Fruit fly (Drosophila melanogaster) whole organism, embryonic: ENCODE measurements around the gene PGRP-LF.
A peak's percentile ranks its signal among the peaks of the same experiment; 100 is the strongest.

ENCODE experiments used
- B-H2 ChIP-seq: fragments of 200-800 bp; sonication (Bioruptor generic); optimal IDR thresholded peaks from 2 replicates; lab custom pipeline; 2018; ENCODE audit warnings: missing biosample characterization, mild to moderate bottlenecking, missing genetic modification characterization
- CG10147 ChIP-seq: fragments of 200-800 bp; sonication (Bioruptor generic); optimal IDR thresholded peaks from 2 replicates; lab custom pipeline; 2019; ENCODE audit warnings: missing biosample characterization, mild to moderate bottlenecking, missing genetic modification characterization, moderate library complexity
- CG10321 ChIP-seq: fragments of 200-800 bp; sonication (Bioruptor generic); IDR thresholded peaks from 2 replicates; pipeline ENCODE4 v1.3.6; 2022; ENCODE audit warnings: missing biosample characterization, missing genetic modification characterization
- CG1233 ChIP-seq: fragments of 200-800 bp; sonication (Bioruptor generic); optimal IDR thresholded peaks from 4 replicates; lab custom pipeline; 2018; ENCODE audit warnings: missing biosample characterization, mild to moderate bottlenecking, missing genetic modification characterization
- CG15601 ChIP-seq: fragments of 200-800 bp; sonication (Bioruptor generic); optimal IDR thresholded peaks from 3 replicates; lab custom pipeline; 2019; ENCODE audit warnings: missing biosample characterization, mild to moderate bottlenecking, missing genetic modification characterization, moderate library complexity
- CG1647 ChIP-seq: fragments of 200-800 bp; sonication (Bioruptor generic); optimal IDR thresholded peaks from 3 replicates; lab custom pipeline; 2016; ENCODE audit warnings: missing biosample characterization, missing genetic modification characterization
- CG3281 ChIP-seq: fragments of 200-800 bp; sonication (Bioruptor generic); optimal IDR thresholded peaks from 3 replicates; lab custom pipeline; 2017; ENCODE audit warnings: missing biosample characterization, mild to moderate bottlenecking, missing genetic modification characterization
- CG4282 ChIP-seq: fragments of 200-800 bp; sonication (Bioruptor generic); optimal IDR thresholded peaks from 2 replicates; lab custom pipeline; 2016; ENCODE audit warnings: missing biosample characterization, missing genetic modification characterization
- CG6175 ChIP-seq: fragments of 200-800 bp; sonication (Bioruptor generic); IDR thresholded peaks from 3 replicates; pipeline ENCODE4 v1.3.6; 2022; ENCODE audit warnings: missing biosample characterization, missing genetic modification characterization
- CG6854 ChIP-seq: fragments of 200-800 bp; sonication (Bioruptor generic); optimal IDR thresholded peaks from 3 replicates; lab custom pipeline; 2017; ENCODE audit warnings: missing biosample characterization, mild to moderate bottlenecking, missing genetic modification characterization
- CG7963 ChIP-seq: fragments of 200-800 bp; sonication (Bioruptor generic); IDR thresholded peaks from 3 replicates; pipeline ENCODE4 v1.3.6; 2022; ENCODE audit warnings: missing biosample characterization, missing genetic modification characterization; ENCODE audit not compliant: partially characterized antibody
- CG8281 ChIP-seq: fragments of 200-800 bp; sonication (Bioruptor generic); optimal IDR thresholded peaks from 2 replicates; lab custom pipeline; 2018; ENCODE audit warnings: missing biosample characterization, mild to moderate bottlenecking, missing genetic modification characterization, moderate library complexity
- CG8944 ChIP-seq: fragments of 200-800 bp; sonication (Bioruptor generic); optimal IDR thresholded peaks from 3 replicates; lab custom pipeline; 2016; ENCODE audit warnings: missing biosample characterization, missing genetic modification characterization
- CG9876 ChIP-seq: fragments of 200-800 bp; sonication (Bioruptor generic); optimal IDR thresholded peaks from 2 replicates; lab custom pipeline; 2016; ENCODE audit warnings: missing biosample characterization, missing genetic modification characterization
- D ChIP-seq, 2 experiments: fragments of 200-800 bp in 1 of 2; fragments of >200 bp in 1 of 2; sonication (Bioruptor generic) in 1 of 2; optimal IDR thresholded peaks; 2 replicates in 1 of 2; 3 replicates in 1 of 2; lab custom pipeline; 2017; ENCODE audit warnings: mild to moderate bottlenecking in 1 of 2, missing biosample characterization in 1 of 2, missing genetic modification characterization in 1 of 2, missing genetic modification reagents in 1 of 2
- D19B ChIP-seq: fragments of 200-800 bp; sonication (Bioruptor generic); optimal IDR thresholded peaks from 2 replicates; lab custom pipeline; 2017; ENCODE audit warnings: missing biosample characterization, mild to moderate bottlenecking, missing genetic modification characterization
- Dfd ChIP-seq, 2 experiments: fragments of >200 bp; optimal IDR thresholded peaks; 2 replicates each; lab custom pipeline; 2017; ENCODE audit warnings: missing biosample characterization in 2 of 2, missing genetic modification characterization in 2 of 2
- Ets97D ChIP-seq: fragments of 200-800 bp; sonication (Bioruptor generic); optimal IDR thresholded peaks from 3 replicates; lab custom pipeline; 2016; ENCODE audit warnings: missing biosample characterization, missing genetic modification characterization
- HHEX ChIP-seq: fragments of 200-800 bp; sonication (Bioruptor generic); optimal IDR thresholded peaks from 3 replicates; lab custom pipeline; 2017; ENCODE audit warnings: missing biosample characterization, mild to moderate bottlenecking, missing genetic modification characterization, missing genetic modification reagents
- Hand ChIP-seq: fragments of 200-800 bp; sonication (Bioruptor generic); optimal IDR thresholded peaks from 2 replicates; lab custom pipeline; 2017; ENCODE audit warnings: mild to moderate bottlenecking, missing biosample characterization, missing genetic modification reagents, missing genetic modification characterization
- Hr3 ChIP-seq: fragments of 200-800 bp; sonication (Bioruptor generic); optimal IDR thresholded peaks from 3 replicates; lab custom pipeline; 2016; ENCODE audit warnings: missing biosample characterization, missing genetic modification characterization
- Mad ChIP-seq: fragments of 200-800 bp; sonication (Bioruptor generic); optimal IDR thresholded peaks from 2 replicates; lab custom pipeline; 2016; ENCODE audit warnings: missing biosample characterization, missing genetic modification characterization
- Max ChIP-seq: fragments of 200-800 bp; sonication (Bioruptor generic); optimal IDR thresholded peaks from 2 replicates; lab custom pipeline; 2016; ENCODE audit warnings: missing biosample characterization, mild to moderate bottlenecking, missing genetic modification characterization
- NK7.1 ChIP-seq: fragments of 200-800 bp; sonication (Bioruptor generic); optimal IDR thresholded peaks from 3 replicates; lab custom pipeline; 2016; ENCODE audit warnings: missing biosample characterization, missing genetic modification characterization
- Nf-YB ChIP-seq: fragments of 200-800 bp; sonication (Bioruptor generic); optimal IDR thresholded peaks from 3 replicates; lab custom pipeline; 2019; ENCODE audit warnings: missing biosample characterization, mild to moderate bottlenecking, missing genetic modification characterization, moderate library complexity
- Side ChIP-seq: fragments of 200-800 bp; sonication (Bioruptor generic); optimal IDR thresholded peaks from 2 replicates; lab custom pipeline; 2016; ENCODE audit warnings: missing biosample characterization, missing genetic modification characterization
- Stat92E ChIP-seq, 3 experiments: fragments of >200 bp in 2 of 3; fragments of 200-800 bp in 1 of 3; sonication (Bioruptor generic) in 1 of 3; optimal IDR thresholded peaks; 2 replicates each; lab custom pipeline; 2017 to 2019; ENCODE audit warnings: missing biosample characterization in 3 of 3, missing genetic modification characterization in 3 of 3, mild to moderate bottlenecking in 1 of 3, moderate library complexity in 1 of 3
- ara ChIP-seq: fragments of 200-800 bp; sonication (Bioruptor generic); IDR thresholded peaks from 2 replicates; pipeline ENCODE4 v1.3.6; 2022; ENCODE audit warnings: missing biosample characterization, missing genetic modification characterization
- bowl ChIP-seq: fragments of 200-800 bp; sonication (Bioruptor generic); IDR thresholded peaks from 2 replicates; pipeline ENCODE4 v1.3.6; 2022; ENCODE audit warnings: missing biosample characterization, missing genetic modification characterization
- chif ChIP-seq, 2 experiments: fragments of 200-800 bp; sonication (Bioruptor generic); optimal IDR thresholded peaks; 3 replicates each; lab custom pipeline; 2016; ENCODE audit warnings: missing biosample characterization in 2 of 2, missing genetic modification characterization in 2 of 2
- chinmo ChIP-seq: fragments of 200-800 bp; sonication (Bioruptor generic); IDR thresholded peaks from 4 replicates; pipeline ENCODE4 v1.3.6; 2022; ENCODE audit warnings: missing biosample characterization, missing genetic modification characterization; ENCODE audit not compliant: partially characterized antibody
- crc ChIP-seq: fragments of 200-800 bp; sonication (Bioruptor generic); optimal IDR thresholded peaks from 2 replicates; lab custom pipeline; 2016; ENCODE audit warnings: missing biosample characterization, missing genetic modification characterization
- esg ChIP-seq: fragments of 200-800 bp; sonication (Bioruptor generic); conservative IDR thresholded peaks from 2 replicates; pipeline ENCODE4 v1.3.6; 2022; ENCODE audit warnings: missing biosample characterization, missing genetic modification characterization
- eyg ChIP-seq: fragments of 200-800 bp; sonication (Bioruptor generic); optimal IDR thresholded peaks from 3 replicates; lab custom pipeline; 2016; ENCODE audit warnings: missing biosample characterization, missing genetic modification characterization
- fd102C ChIP-seq: fragments of 200-800 bp; sonication (Bioruptor generic); optimal IDR thresholded peaks from 2 replicates; lab custom pipeline; 2018; ENCODE audit warnings: missing biosample characterization, mild to moderate bottlenecking, missing genetic modification characterization, moderate library complexity
- grn ChIP-seq: fragments of 200-800 bp; sonication (Bioruptor generic); optimal IDR thresholded peaks from 3 replicates; lab custom pipeline; 2017; ENCODE audit warnings: missing biosample characterization, missing genetic modification characterization
- gt ChIP-seq: fragments of 200-800 bp; sonication (Bioruptor generic); IDR thresholded peaks from 2 replicates; pipeline ENCODE4 v1.3.6; 2022; ENCODE audit warnings: missing biosample characterization, missing genetic modification characterization
- hth ChIP-seq: fragments of >200 bp; optimal IDR thresholded peaks from 2 replicates; lab custom pipeline; 2017; ENCODE audit warnings: inconsistent platforms
- ind ChIP-seq: fragments of 200-800 bp; sonication (Bioruptor generic); optimal IDR thresholded peaks from 3 replicates; lab custom pipeline; 2016; ENCODE audit warnings: missing biosample characterization, missing genetic modification characterization
- klu ChIP-seq: fragments of 200-800 bp; sonication (Bioruptor generic); IDR thresholded peaks from 2 replicates; pipeline ENCODE4 v1.3.6; 2022; ENCODE audit warnings: missing biosample characterization, missing genetic modification characterization
- lab ChIP-seq: fragments of 200-800 bp; sonication (Bioruptor generic); optimal IDR thresholded peaks from 3 replicates; lab custom pipeline; 2017; ENCODE audit warnings: missing biosample characterization, missing genetic modification characterization, mild to moderate bottlenecking, moderate library complexity, missing genetic modification reagents
- pros ChIP-seq: fragments of 200-800 bp; sonication (Bioruptor generic); optimal IDR thresholded peaks from 3 replicates; lab custom pipeline; 2019; ENCODE audit warnings: missing biosample characterization, mild to moderate bottlenecking, missing genetic modification characterization, moderate library complexity
- psq ChIP-seq: fragments of 200-800 bp; sonication (Bioruptor generic); optimal IDR thresholded peaks from 2 replicates; lab custom pipeline; 2017; ENCODE audit warnings: missing biosample characterization, missing genetic modification characterization
- rib ChIP-seq: fragments of 200-800 bp; sonication (Bioruptor generic); IDR thresholded peaks from 2 replicates; pipeline ENCODE4 v1.3.6; 2022; ENCODE audit warnings: missing biosample characterization, missing genetic modification characterization
- trem ChIP-seq: fragments of 200-800 bp; optimal IDR thresholded peaks from 3 replicates; lab custom pipeline; 2019; ENCODE audit warnings: missing biosample characterization, mild to moderate bottlenecking, missing genetic modification characterization, moderate library complexity
- tup ChIP-seq: fragments of 200-800 bp; sonication (Bioruptor generic); optimal IDR thresholded peaks from 2 replicates; lab custom pipeline; 2016; ENCODE audit warnings: missing biosample characterization, mild to moderate bottlenecking, missing genetic modification characterization, moderate library complexity
- unpg ChIP-seq: fragments of 200-800 bp; sonication (Bioruptor generic); optimal IDR thresholded peaks from 3 replicates; lab custom pipeline; 2018; ENCODE audit warnings: missing biosample characterization, mild to moderate bottlenecking, missing genetic modification characterization, moderate library complexity
- wdn ChIP-seq: fragments of 200-800 bp; sonication (Bioruptor generic); IDR thresholded peaks from 2 replicates; pipeline ENCODE4 v1.3.6; 2022; ENCODE audit warnings: missing biosample characterization, missing genetic modification characterization

Gene PGRP-LF

dm6 chr3L:9377198-9378035 is 28.0 kb downstream of the PGRP-LF start, which contains the start of gene Hsp26 (continued):
- TF ChIP-seq CG6854 (GFP tag; lab: Kevin White, UChicago) = peak; percentile 73
- peak; percentile 24; the same call in 1 of the 2 replicates for TF ChIP-seq CG10321 (GFP tag; lab: Robert Waterston, UW)
- peak; percentile 75 for TF ChIP-seq rib (GFP tag; lab: Robert Waterston, UW)
- peak; percentile 54 for TF ChIP-seq trem (tag; lab: Kevin White, UChicago)
- TF ChIP-seq ara (GFP tag; lab: Robert Waterston, UW) = peak; percentile 77
- no peak; the same call in 1 of the 2 replicates for TF ChIP-seq klu (GFP tag; lab: Robert Waterston, UW)
- peak; percentile 78 for TF ChIP-seq CG1233 (GFP tag; lab: Kevin White, UChicago)
- TF ChIP-seq D19B (GFP tag; lab: Kevin White, UChicago) = peak; percentile 54
- peak; percentile 81 to 82 for TF ChIP-seq chif (GFP tag; optimal IDR thresholded peaks at IDR 0.05; lab: Kevin White, UChicago)
- peak; percentile 81 for TF ChIP-seq wdn
- TF ChIP-seq Stat92E (GFP tag; optimal IDR thresholded peaks at IDR 0.05; lab: Kevin White, UChicago) = peak in 1 of 3 experiments; percentile 59
- no peak for TF ChIP-seq hth (lab: Kevin White, UChicago)
- TF ChIP-seq CG4282 (GFP tag; lab: Kevin White, UChicago) = no peak
- TF ChIP-seq pros = no peak
- TF ChIP-seq Max (GFP tag; lab: Kevin White, UChicago) = peak; percentile 69
- TF ChIP-seq Nf-YB (GFP tag; lab: Kevin White, UChicago) = peak; percentile 63
- no peak for TF ChIP-seq CG6175 (GFP tag; lab: Robert Waterston, UW)
- TF ChIP-seq unpg (GFP tag; lab: Kevin White, UChicago) = peak; percentile 91
- peak; percentile 80 for TF ChIP-seq Hr3 (GFP tag; lab: Kevin White, UChicago)
- peak; percentile 69 for TF ChIP-seq ind (GFP tag; lab: Kevin White, UChicago)
- TF ChIP-seq Side (GFP tag; lab: Kevin White, UChicago) = peak; percentile 90
- TF ChIP-seq NK7.1 (GFP tag; lab: Kevin White, UChicago) = peak; percentile 70
- TF ChIP-seq B-H2 = peak; percentile 49
- TF ChIP-seq gt = no peak
- peak; percentile 58 for TF ChIP-seq CG1647 (GFP tag; lab: Kevin White, UChicago)
- peak; percentile 65 for TF ChIP-seq eyg
- TF ChIP-seq CG3281 (GFP tag; lab: Kevin White, UChicago) = peak; percentile 84
- peak; percentile 82 for TF ChIP-seq CG8944 (GFP tag; lab: Kevin White, UChicago)
- peak; percentile 27 for TF ChIP-seq fd102C (GFP tag; lab: Kevin White, UChicago)
- TF ChIP-seq CG7963 = no peak
- TF ChIP-seq Ets97D (GFP tag; lab: Kevin White, UChicago) = peak; percentile 46
- TF ChIP-seq CG9876 (GFP tag; lab: Kevin White, UChicago) = peak; percentile 74
- peak; percentile 86; the same call in 2 of the 4 replicates for TF ChIP-seq chinmo
- peak; percentile 74 for TF ChIP-seq CG10147 (GFP tag; lab: Kevin White, UChicago)
- peak; percentile 60 for TF ChIP-seq CG8281 (tag; lab: Kevin White, UChicago)
- TF ChIP-seq D (optimal IDR thresholded peaks at IDR 0.05; lab: Kevin White, UChicago) = no peak
- TF ChIP-seq D (GFP tag; optimal IDR thresholded peaks at IDR 0.05; lab: Kevin White, UChicago) = peak; percentile 51
- TF ChIP-seq psq = peak; percentile 64
- TF ChIP-seq CG15601 (tag; lab: Kevin White, UChicago) = peak; percentile 85
- no peak for TF ChIP-seq Dfd (GFP tag; optimal IDR thresholded peaks at IDR 0.05; lab: Kevin White, UChicago)
- TF ChIP-seq bowl (GFP tag; lab: Robert Waterston, UW) = peak; percentile 71; the same call in 1 of the 2 replicates
- TF ChIP-seq Mad (GFP tag; lab: Kevin White, UChicago) = peak; percentile 61
- peak; percentile 77 for TF ChIP-seq esg (GFP tag; lab: Robert Waterston, UW)
- peak; percentile 84 for TF ChIP-seq crc (GFP tag; lab: Kevin White, UChicago)
- peak; percentile 91 for TF ChIP-seq lab (GFP tag; lab: Kevin White, UChicago)
- peak; percentile 87 for TF ChIP-seq Hand (GFP tag; lab: Kevin White, UChicago)
- TF ChIP-seq grn = peak; percentile 18
- peak; percentile 45 for TF ChIP-seq tup (GFP tag; lab: Kevin White, UChicago)
- TF ChIP-seq HHEX (GFP tag; lab: Kevin White, UChicago) = peak; percentile 72
